Fruit fly (Drosophila melanogaster) whole organism, embryonic: ENCODE data around the gene CG1440.

ENCODE experiments used
- CG14441 ChIP-seq: fragments of 200-800 bp; sonication (Bioruptor generic); IDR thresholded peaks from 2 replicates; pipeline ENCODE4 v1.3.6; 2022; ENCODE audit warnings: missing biosample characterization, missing genetic modification characterization
- CG31365 ChIP-seq: fragments of 200-800 bp; sonication (Bioruptor generic); optimal IDR thresholded peaks from 2 replicates; lab custom pipeline; 2018; ENCODE audit warnings: missing biosample characterization, mild to moderate bottlenecking, missing genetic modification characterization
- Ets97D ChIP-seq: fragments of 200-800 bp; sonication (Bioruptor generic); optimal IDR thresholded peaks from 3 replicates; lab custom pipeline; 2016; ENCODE audit warnings: missing biosample characterization, missing genetic modification characterization
- Hr78 ChIP-seq, 2 experiments: fragments of 200-800 bp in 1 of 2; fragments of >200 bp in 1 of 2; sonication (Bioruptor generic) in 1 of 2; optimal IDR thresholded peaks; 2 replicates each; lab custom pipeline; 2017 to 2019; ENCODE audit warnings: missing biosample characterization in 2 of 2, missing genetic modification characterization in 2 of 2, mild to moderate bottlenecking in 1 of 2, moderate library complexity in 1 of 2

dm6 chrX:8396611-8397010 is 40.2 kb upstream of the CG1440 start:
- TF ChIP-seq CG14441 (GFP tag; lab: Robert Waterston, UW) (no peak), CG31365 (tag; lab: Kevin White, UChicago) (no peak), Ets97D (GFP tag; lab: Kevin White, UChicago) (no peak), Hr78 (GFP tag; optimal IDR thresholded peaks at IDR 0.05; lab: Kevin White, UChicago) (no peak)
